Worm (Caenorhabditis elegans) whole organism, L4 larva: ENCODE measurements around the gene pst-2.

Experiments used
- D1046.2 ChIP-seq: fragments of 200-800 bp; sonication (Bioruptor generic); IDR thresholded peaks from 2 replicates; pipeline ENCODE4 v1.3.6; 2022; ENCODE audit warnings: missing genetic modification characterization, missing compliant biosample characterization
- ama-1 ChIP-seq: fragments of 150-350 bp; optimal IDR thresholded peaks from 2 replicates; lab custom pipeline; 2014; ENCODE audit warnings: inconsistent platforms, mixed read lengths
- attf-4 ChIP-seq: sonication (generic microtip); optimal IDR thresholded peaks from 3 replicates; lab custom pipeline; 2017; ENCODE audit warnings: missing biosample characterization, missing genetic modification characterization
- ces-1 ChIP-seq: fragments of 150-350 bp; sonication (generic microtip); optimal IDR thresholded peaks from 4 replicates; lab custom pipeline; 2014; ENCODE audit warnings: missing biosample characterization, missing genetic modification reagents, missing genetic modification characterization
- lin-39 ChIP-seq: fragments of 150-350 bp; optimal IDR thresholded peaks from 2 replicates; lab custom pipeline; 2014; ENCODE audit warnings: missing biosample characterization, missing genetic modification reagents, missing genetic modification characterization
- mes-2 ChIP-seq: sonication (generic microtip); optimal IDR thresholded peaks from 2 replicates; lab custom pipeline; 2016; ENCODE audit warnings: missing genotype, mild to moderate bottlenecking, missing genetic modification characterization, missing compliant biosample characterization; ENCODE audit not compliant: poor library complexity, severe bottlenecking
- nhr-77 ChIP-seq: fragments of 150-350 bp; optimal IDR thresholded peaks from 2 replicates; lab custom pipeline; 2014; ENCODE audit warnings: missing biosample characterization, missing genetic modification characterization
- pha-4 ChIP-seq, 2 experiments: fragments of 150-350 bp in 1 of 2; fragments of 200-800 bp in 1 of 2; sonication (Bioruptor generic) in 1 of 2; IDR thresholded peaks in 1 of 2; optimal IDR thresholded peaks in 1 of 2; 2 replicates each; pipeline versions ENCODE4 v1.3.6 to Lab custom; 2014 to 2022; ENCODE audit warnings: missing genetic modification characterization in 2 of 2, missing genetic modification reagents in 2 of 2, missing biosample characterization in 1 of 2, missing compliant biosample characterization in 1 of 2
- snpc-4 ChIP-seq: fragments of 150-350 bp; optimal IDR thresholded peaks from 2 replicates; lab custom pipeline; 2014; ENCODE audit warnings: missing biosample characterization, missing genetic modification characterization
- unc-62 ChIP-seq, 3 experiments: fragments of 150-350 bp in 1 of 3; sonication (generic microtip); optimal IDR thresholded peaks in 2 of 3; peaks in 1 of 3; 1 replicate in 1 of 3; 2 replicates in 2 of 3; lab custom pipeline; 2014 to 2017; ENCODE audit warnings: missing biosample characterization in 3 of 3, missing genetic modification characterization in 3 of 3, missing genetic modification reagents in 3 of 3, missing genotype in 1 of 3

DNA sequence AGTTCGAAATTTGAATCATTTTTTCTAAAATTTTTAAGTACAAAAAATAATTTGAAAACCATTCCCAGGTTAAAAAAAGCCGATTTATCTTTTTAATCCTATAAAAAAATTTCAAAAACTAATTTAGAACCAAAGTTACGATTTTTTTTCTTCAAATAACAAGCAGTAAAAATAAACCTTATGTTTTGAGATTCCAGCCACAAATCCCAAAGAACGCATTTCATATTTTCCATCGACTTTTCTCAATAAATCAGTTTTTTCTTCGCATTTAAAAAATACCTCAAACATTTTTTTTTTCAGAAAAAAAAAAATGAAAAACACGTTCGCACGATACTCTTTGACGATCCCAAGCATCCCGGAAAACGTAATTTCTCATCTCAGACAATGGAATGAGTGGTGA is 45.1 kb upstream of the pst-2 start, which contains the start of gene ckk-1:
- no peak for TF ChIP-seq lin-39 (tag; lab: Kevin White, UChicago)
- TF ChIP-seq pha-4 (GFP tag; IDR thresholded peaks at IDR 0.05; lab: Robert Waterston, UW): no peak
- TF ChIP-seq pha-4 (tag; optimal IDR thresholded peaks at IDR 0.05; lab: Kevin White, UChicago): no peak
- no peak for TF ChIP-seq mes-2 (tag; lab: Kevin White, UChicago)
- TF ChIP-seq D1046.2: no peak
- TF ChIP-seq snpc-4 (tag; lab: Kevin White, UChicago): no peak
- no peak for TF ChIP-seq attf-4
- no peak for TF ChIP-seq unc-62 (GFP tag; optimal IDR thresholded peaks at IDR 0.05 in 1 of 2; lab: Kevin White, UChicago)
- no peak for TF ChIP-seq unc-62 (tag; optimal IDR thresholded peaks at IDR 0.05; lab: Kevin White, UChicago)
- TF ChIP-seq nhr-77 (tag; lab: Kevin White, UChicago): no peak
- TF ChIP-seq ces-1: no peak
- TF ChIP-seq ama-1 (lab: Kevin White, UChicago): no peak
